Fruit fly (Drosophila melanogaster): ENCODE measurements around the gene Ddr.

Gene Ddr

DNA sequence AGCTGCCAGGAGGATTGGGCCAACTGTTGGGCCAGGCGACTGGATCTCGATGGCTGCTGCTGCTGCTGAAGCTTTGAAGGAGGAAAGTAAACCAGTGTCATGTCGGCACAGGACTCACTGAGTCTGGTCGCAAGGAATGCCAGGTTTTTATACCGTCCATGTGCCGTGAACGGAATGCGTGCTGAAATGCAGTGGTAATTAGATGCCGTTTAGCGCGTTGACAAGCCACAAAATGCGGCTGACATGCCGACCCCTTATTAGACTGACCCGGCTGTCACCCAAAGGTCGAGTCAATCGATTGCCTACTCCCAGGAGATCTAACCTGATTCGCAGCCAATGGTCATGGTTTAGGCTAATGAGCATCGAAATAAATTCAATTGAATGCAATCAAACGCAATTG lies 101.3 kb downstream of the Ddr start, which contains the start of gene ppk7:
Gene ppk7 (minus strand): TSS at position 101 of the 400 bp plus-strand sequence.
- no peak for TF ChIP-seq CG32121 (GFP tag; IDR thresholded peaks at IDR 0.05)
- TF ChIP-seq CG9948 (tag; optimal IDR thresholded peaks at IDR 0.05), result no peak
- TF ChIP-seq Pif1B (GFP tag; optimal IDR thresholded peaks at IDR 0.05), result no peak

DNA sequence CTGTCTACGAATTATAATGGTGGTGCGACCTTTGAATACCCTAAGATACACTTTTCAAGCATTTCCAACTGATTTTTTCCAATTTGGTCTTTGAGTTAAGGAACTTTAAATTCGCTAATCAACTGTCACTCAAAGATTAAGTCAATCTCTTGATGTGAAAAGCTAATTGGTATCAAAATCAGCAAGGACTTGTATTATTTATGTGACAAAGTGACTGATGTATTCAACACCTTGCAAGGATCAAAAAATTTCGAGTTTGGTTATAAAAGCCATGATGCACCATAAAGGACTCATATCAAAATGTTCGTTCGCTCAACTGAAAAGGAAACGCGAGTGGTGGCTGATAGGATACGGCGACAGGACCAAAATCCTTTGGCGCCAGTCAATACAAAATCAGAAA lies 101.7 kb downstream of the Ddr start, which contains the start of gene ppk14:
Gene ppk14 (plus strand): TSS at position 301 of the 400 bp plus-strand sequence.
- TF ChIP-seq CG14655 (GFP tag; optimal IDR thresholded peaks at IDR 0.05) (no peak), CG15710 (tag; optimal IDR thresholded peaks at IDR 0.05) (no peak), CG9948 (tag; optimal IDR thresholded peaks at IDR 0.05) (no peak), gl (tag; optimal IDR thresholded peaks at IDR 0.05) (no peak), CG10348 (GFP tag; IDR thresholded peaks at IDR 0.05) (no peak)

DNA sequence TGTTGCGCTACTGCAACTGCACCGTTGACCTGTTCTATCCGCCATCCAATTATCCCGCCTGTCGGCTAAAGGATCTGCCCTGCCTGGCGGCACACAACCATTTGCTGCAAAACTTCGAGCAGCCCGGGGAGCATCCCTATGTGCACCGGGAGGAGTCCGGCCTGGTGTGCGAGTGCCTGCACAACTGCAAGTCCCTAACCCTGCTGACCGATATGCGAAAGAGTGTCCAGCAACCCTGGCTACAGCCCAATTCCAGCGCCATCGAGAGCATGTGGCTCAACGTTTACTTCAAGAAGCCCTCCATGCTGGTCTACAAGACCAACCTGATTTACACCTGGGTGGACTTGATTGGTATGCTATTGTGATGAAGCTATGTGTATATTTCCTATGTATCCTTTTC lies 103.2 kb downstream of the Ddr start:
- TF ChIP-seq CG9948 (tag; optimal IDR thresholded peaks at IDR 0.05), result no peak
- no peak for TF ChIP-seq CG10348 (GFP tag; IDR thresholded peaks at IDR 0.05)
- no peak for TF ChIP-seq CG4496 (GFP tag; IDR thresholded peaks at IDR 0.05)

DNA sequence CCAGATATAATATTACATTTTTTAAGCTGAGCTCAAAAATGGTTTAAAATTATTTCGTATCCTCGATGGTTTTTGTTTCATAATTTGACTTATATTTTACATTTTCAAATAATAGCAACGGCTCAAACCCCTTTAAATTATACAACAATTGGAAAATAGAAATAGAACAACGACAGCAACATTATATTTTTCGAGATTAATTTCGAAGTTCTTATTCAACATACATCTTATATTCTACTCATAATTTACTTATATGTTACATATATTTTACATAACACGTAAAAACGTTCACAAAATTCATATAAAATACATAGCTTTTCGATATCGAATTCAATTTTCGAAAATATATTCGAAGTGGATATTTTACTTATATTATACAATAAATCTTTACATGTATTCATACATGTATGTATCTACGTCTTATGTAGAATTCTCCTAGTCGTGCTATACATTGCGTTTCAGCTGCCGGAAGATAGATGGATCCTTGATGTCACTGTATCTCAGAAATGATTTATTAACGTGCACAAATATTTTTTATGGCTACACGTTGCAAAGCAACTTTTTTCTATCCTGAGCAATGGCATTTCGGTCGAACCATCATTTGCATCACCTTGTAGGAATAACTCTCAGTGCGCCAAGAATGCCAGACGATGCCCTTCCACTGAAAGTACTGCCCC lies 103.9 kb downstream of the Ddr start:
- no peak for TF ChIP-seq CG8301 (tag; optimal IDR thresholded peaks at IDR 0.05)
- no peak for TF ChIP-seq Pif1B (GFP tag; optimal IDR thresholded peaks at IDR 0.05)
- no peak for TF ChIP-seq CG34367 (tag; optimal IDR thresholded peaks at IDR 0.05)
- no peak for TF ChIP-seq EcR (GFP tag; optimal IDR thresholded peaks at IDR 0.05)
- TF ChIP-seq Ets98B (GFP tag; IDR thresholded peaks at IDR 0.05), result no peak
- TF ChIP-seq CG8159 (tag; optimal IDR thresholded peaks at IDR 0.05), result peak; percentile 13
- no peak for TF ChIP-seq fd96Ca (GFP tag; IDR thresholded peaks at IDR 0.05)
- no peak for TF ChIP-seq rn (GFP tag; IDR thresholded peaks at IDR 0.05)
- no peak for TF ChIP-seq CG17806 (tag; optimal IDR thresholded peaks at IDR 0.05)
- no peak for TF ChIP-seq Pif1A (GFP tag; optimal IDR thresholded peaks at IDR 0.05)
- TF ChIP-seq CG32121 (GFP tag; IDR thresholded peaks at IDR 0.05), result no peak
- peak; percentile 56; the same call in 1 of the 3 replicates for TF ChIP-seq CG4496 (GFP tag; IDR thresholded peaks at IDR 0.05)
- no peak for TF ChIP-seq CG9948 (tag; optimal IDR thresholded peaks at IDR 0.05)
- TF ChIP-seq CG14655 (GFP tag; optimal IDR thresholded peaks at IDR 0.05), result peak; percentile 48
- TF ChIP-seq CG10348 (GFP tag; IDR thresholded peaks at IDR 0.05), result no peak
- no peak for TF ChIP-seq Snoo (tag; optimal IDR thresholded peaks at IDR 0.05)
- no peak for TF ChIP-seq CG12605 (GFP tag; IDR thresholded peaks at IDR 0.05)

DNA sequence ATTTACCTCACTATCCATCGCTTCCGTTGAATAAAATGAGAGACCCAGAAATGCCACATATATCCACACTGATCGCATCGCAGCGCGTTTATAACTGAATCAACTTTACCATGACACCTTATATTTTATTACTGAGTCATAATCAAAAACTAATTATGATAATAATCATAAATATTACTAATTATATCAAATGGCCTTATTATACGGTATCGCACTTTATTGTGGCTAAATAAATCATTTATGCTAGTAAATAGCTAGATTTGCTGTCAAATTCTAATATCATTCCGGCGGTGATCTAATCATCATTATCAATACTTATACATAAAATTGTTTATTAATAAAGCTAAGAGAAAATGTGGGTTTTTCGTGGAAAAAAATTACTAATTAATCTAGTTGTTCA lies 105.3 kb downstream of the Ddr start, which contains the start of gene CG9500:
Gene CG9500 (minus strand): TSS at position 101 of the 400 bp plus-strand sequence.
- TF ChIP-seq Snoo (tag; optimal IDR thresholded peaks at IDR 0.05) (no peak), CG8301 (tag; optimal IDR thresholded peaks at IDR 0.05) (no peak), Pif1B (GFP tag; optimal IDR thresholded peaks at IDR 0.05) (no peak), CG9948 (tag; optimal IDR thresholded peaks at IDR 0.05) (no peak), gl (tag; optimal IDR thresholded peaks at IDR 0.05) (no peak), fd96Ca (GFP tag; IDR thresholded peaks at IDR 0.05) (no peak), CG32121 (GFP tag; IDR thresholded peaks at IDR 0.05) (no peak), CG13204 (GFP tag; optimal IDR thresholded peaks at IDR 0.05) (no peak), Ets98B (GFP tag; IDR thresholded peaks at IDR 0.05) (no peak), CG34367 (tag; optimal IDR thresholded peaks at IDR 0.05) (no peak), EcR (GFP tag; optimal IDR thresholded peaks at IDR 0.05) (no peak), CG12605 (GFP tag; IDR thresholded peaks at IDR 0.05) (no peak), CG8159 (tag; optimal IDR thresholded peaks at IDR 0.05) (no peak), CG15710 (tag; optimal IDR thresholded peaks at IDR 0.05) (no peak)

DNA sequence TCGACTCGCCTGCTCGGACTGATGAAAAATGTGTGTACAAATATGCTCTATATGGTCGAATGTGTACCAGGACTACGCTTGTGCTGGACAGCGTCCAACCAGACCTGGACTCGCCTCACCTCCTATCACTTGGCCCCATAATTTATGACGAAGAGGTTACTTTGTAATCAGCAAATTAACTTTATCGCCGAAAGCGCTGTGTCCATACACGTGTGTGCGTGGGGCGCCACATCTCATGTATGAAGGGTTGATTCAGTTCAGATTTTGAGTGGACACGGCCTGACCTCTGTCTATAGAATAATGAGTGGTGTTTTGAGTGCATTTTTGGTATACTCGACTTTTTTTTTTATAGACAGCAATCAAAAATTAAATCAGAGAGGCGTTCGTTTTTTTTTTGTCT lies 107.1 kb downstream of the Ddr start:
- TF ChIP-seq CG15710 (tag; optimal IDR thresholded peaks at IDR 0.05) (no peak), CG17806 (tag; optimal IDR thresholded peaks at IDR 0.05) (no peak), CG9948 (tag; optimal IDR thresholded peaks at IDR 0.05) (no peak), rn (GFP tag; IDR thresholded peaks at IDR 0.05) (no peak), CG13204 (GFP tag; optimal IDR thresholded peaks at IDR 0.05) (no peak)

DNA sequence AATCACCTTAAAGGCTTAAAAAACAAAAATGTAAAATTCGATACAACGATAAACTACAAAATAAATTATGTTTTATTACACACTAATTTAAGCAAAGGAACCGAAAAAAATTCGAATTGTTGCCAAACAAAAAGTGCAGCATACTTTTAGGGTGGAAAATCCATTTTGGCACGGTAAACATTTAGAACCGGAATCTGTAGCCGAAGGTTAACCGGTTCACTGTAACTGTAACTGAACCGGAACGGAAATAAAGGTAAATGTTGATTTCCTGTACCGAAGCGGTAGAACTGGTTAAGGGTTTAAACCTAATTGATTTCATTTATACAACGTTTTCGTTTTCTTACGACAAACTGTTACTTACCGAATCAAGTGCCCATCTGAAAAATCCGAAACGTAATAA lies 114.0 kb downstream of the Ddr start:
- no peak for TF ChIP-seq CG17806 (tag; optimal IDR thresholded peaks at IDR 0.05)
- no peak for TF ChIP-seq D1 (tag; optimal IDR thresholded peaks at IDR 0.05)
- no peak for TF ChIP-seq CG13204 (GFP tag; optimal IDR thresholded peaks at IDR 0.05)
- TF ChIP-seq CG9948 (tag; optimal IDR thresholded peaks at IDR 0.05), result no peak
- TF ChIP-seq CG32121 (GFP tag; IDR thresholded peaks at IDR 0.05), result no peak
- no peak for TF ChIP-seq gl (tag; optimal IDR thresholded peaks at IDR 0.05)
- TF ChIP-seq Pif1A (GFP tag; optimal IDR thresholded peaks at IDR 0.05), result no peak

All from whole organism, pupa.